Worm (Caenorhabditis elegans) whole organism, late embryonic: Measurements from ENCODE around the gene srx-136.

Experiments
- C38D4.7 ChIP-seq: fragments of 200-800 bp; sonication (Bioruptor generic); optimal IDR thresholded peaks from 2 replicates; lab custom pipeline; 2018; ENCODE audit warnings: mild to moderate bottlenecking, missing genetic modification characterization, moderate library complexity, missing compliant biosample characterization
- F13H6.1 ChIP-seq: sonication (generic microtip); optimal IDR thresholded peaks from 2 replicates; lab custom pipeline; 2016; ENCODE audit warnings: missing genetic modification characterization, missing compliant biosample characterization
- K02D7.2 ChIP-seq: sonication (generic microtip); optimal IDR thresholded peaks from 2 replicates; lab custom pipeline; 2017; ENCODE audit warnings: mild to moderate bottlenecking, missing genetic modification characterization, missing compliant biosample characterization
- Y22D7AL.16 ChIP-seq: sonication (generic microtip); optimal IDR thresholded peaks from 2 replicates; lab custom pipeline; 2016; ENCODE audit warnings: missing genetic modification characterization, missing compliant biosample characterization
- ceh-14 ChIP-seq: sonication (generic microtip); optimal IDR thresholded peaks from 2 replicates; lab custom pipeline; 2016; ENCODE audit warnings: missing genotype, missing genetic modification characterization, missing compliant biosample characterization
- ceh-2 ChIP-seq: sonication (generic microtip); optimal IDR thresholded peaks from 2 replicates; lab custom pipeline; 2016; ENCODE audit warnings: missing genotype, missing genetic modification characterization, missing compliant biosample characterization
- ceh-24 ChIP-seq: sonication (generic microtip); optimal IDR thresholded peaks from 2 replicates; lab custom pipeline; 2016; ENCODE audit warnings: mild to moderate bottlenecking, missing genetic modification characterization, missing compliant biosample characterization
- ceh-34 ChIP-seq: sonication (generic microtip); optimal IDR thresholded peaks from 2 replicates; lab custom pipeline; 2016; ENCODE audit warnings: mild to moderate bottlenecking, missing genetic modification characterization, missing compliant biosample characterization
- ceh-45 ChIP-seq: fragments of 200-800 bp; sonication (Bioruptor generic); IDR thresholded peaks from 2 replicates; pipeline ENCODE4 v1.3.6; 2022; ENCODE audit warnings: missing genetic modification reagents, missing genetic modification characterization, missing compliant biosample characterization
- che-1 ChIP-seq: sonication (generic microtip); optimal IDR thresholded peaks from 2 replicates; lab custom pipeline; 2016; ENCODE audit warnings: mild to moderate bottlenecking, missing genetic modification characterization, missing compliant biosample characterization
- dmd-4 ChIP-seq: sonication (generic microtip); optimal IDR thresholded peaks from 2 replicates; lab custom pipeline; 2016; ENCODE audit warnings: borderline replicate concordance, missing genetic modification characterization, missing compliant biosample characterization
- elt-4 ChIP-seq: sonication (generic microtip); optimal IDR thresholded peaks from 2 replicates; lab custom pipeline; 2016; ENCODE audit warnings: missing genetic modification characterization, missing compliant biosample characterization
- fax-1 ChIP-seq: sonication (generic microtip); optimal IDR thresholded peaks from 2 replicates; lab custom pipeline; 2016; ENCODE audit warnings: missing genotype, missing genetic modification characterization, missing compliant biosample characterization
- fkh-10 ChIP-seq: fragments of 150-350 bp; optimal IDR thresholded peaks from 2 replicates; lab custom pipeline; 2014; ENCODE audit warnings: missing biosample characterization, missing genetic modification reagents, missing genetic modification characterization
- fkh-6 ChIP-seq: sonication (generic microtip); optimal IDR thresholded peaks from 2 replicates; lab custom pipeline; 2016; ENCODE audit warnings: missing genetic modification characterization, missing compliant biosample characterization
- hlh-13 ChIP-seq: fragments of 200-800 bp; sonication (Bioruptor generic); optimal IDR thresholded peaks from 2 replicates; lab custom pipeline; 2018; ENCODE audit warnings: mild to moderate bottlenecking, missing genetic modification characterization, missing compliant biosample characterization
- hlh-6 ChIP-seq: sonication (generic microtip); optimal IDR thresholded peaks from 2 replicates; lab custom pipeline; 2016; ENCODE audit warnings: missing genotype, missing genetic modification characterization, missing compliant biosample characterization
- hlh-8 ChIP-seq: sonication (generic microtip); optimal IDR thresholded peaks from 2 replicates; lab custom pipeline; 2016; ENCODE audit warnings: missing genotype, missing genetic modification characterization, missing compliant biosample characterization
- lin-11 ChIP-seq: fragments of 200-800 bp; sonication (Bioruptor generic); optimal IDR thresholded peaks from 2 replicates; lab custom pipeline; 2018; ENCODE audit warnings: mild to moderate bottlenecking, missing genetic modification characterization, missing compliant biosample characterization
- mec-3 ChIP-seq: sonication (generic microtip); optimal IDR thresholded peaks from 2 replicates; lab custom pipeline; 2016; ENCODE audit warnings: borderline replicate concordance, missing genetic modification characterization, missing compliant biosample characterization
- nhr-11 ChIP-seq: fragments of 150-350 bp; optimal IDR thresholded peaks from 2 replicates; lab custom pipeline; 2014; ENCODE audit warnings: missing biosample characterization, missing genetic modification characterization
- nhr-232 ChIP-seq: sonication (generic microtip); optimal IDR thresholded peaks from 2 replicates; lab custom pipeline; 2016; ENCODE audit warnings: missing genetic modification characterization, missing compliant biosample characterization
- npax-4 ChIP-seq: sonication (generic microtip); optimal IDR thresholded peaks from 2 replicates; lab custom pipeline; 2016; ENCODE audit warnings: missing genetic modification characterization, missing compliant biosample characterization
- odd-2 ChIP-seq: sonication (generic microtip); optimal IDR thresholded peaks from 2 replicates; lab custom pipeline; 2017; ENCODE audit warnings: antibody characterized with exemption, mild to moderate bottlenecking, missing genetic modification characterization, missing compliant biosample characterization
- pax-1 ChIP-seq: fragments of 150-350 bp; optimal IDR thresholded peaks from 2 replicates; lab custom pipeline; 2014; ENCODE audit warnings: missing biosample characterization, missing genetic modification characterization
- pha-4 ChIP-seq: fragments of 150-350 bp; optimal IDR thresholded peaks from 2 replicates; lab custom pipeline; 2018; ENCODE audit warnings: missing biosample characterization, missing genetic modification reagents, missing genetic modification characterization
- pqm-1 ChIP-seq: sonication (generic microtip); optimal IDR thresholded peaks from 2 replicates; lab custom pipeline; 2016; ENCODE audit warnings: missing genetic modification characterization, missing compliant biosample characterization
- pros-1 ChIP-seq: fragments of 150-350 bp; optimal IDR thresholded peaks from 2 replicates; lab custom pipeline; 2014; ENCODE audit warnings: missing biosample characterization, missing genetic modification reagents, missing genetic modification characterization
- rnt-1 ChIP-seq: sonication (generic microtip); optimal IDR thresholded peaks from 2 replicates; lab custom pipeline; 2016; ENCODE audit warnings: missing genetic modification characterization, missing compliant biosample characterization
- sox-2 ChIP-seq: fragments of 200-800 bp; sonication (Bioruptor generic); IDR thresholded peaks from 2 replicates; pipeline ENCODE4 v1.3.6; 2022; ENCODE audit warnings: missing genetic modification reagents, missing genetic modification characterization, missing compliant biosample characterization
- syd-9 ChIP-seq: sonication (generic microtip); optimal IDR thresholded peaks from 2 replicates; lab custom pipeline; 2016; ENCODE audit warnings: mild to moderate bottlenecking, missing genetic modification characterization, moderate library complexity, missing compliant biosample characterization
- tbx-2 ChIP-seq: sonication (generic microtip); optimal IDR thresholded peaks from 2 replicates; lab custom pipeline; 2016; ENCODE audit warnings: missing genetic modification characterization, missing compliant biosample characterization
- tbx-7 ChIP-seq: sonication (generic microtip); optimal IDR thresholded peaks from 2 replicates; lab custom pipeline; 2016; ENCODE audit warnings: missing genotype, missing genetic modification characterization, missing compliant biosample characterization
- ttx-3 ChIP-seq: sonication (generic microtip); optimal IDR thresholded peaks from 2 replicates; lab custom pipeline; 2016; ENCODE audit warnings: missing genetic modification reagents, missing genetic modification characterization, missing compliant biosample characterization
- unc-42 ChIP-seq: sonication (generic microtip); optimal IDR thresholded peaks from 2 replicates; lab custom pipeline; 2016; ENCODE audit warnings: missing genotype, missing genetic modification characterization, missing compliant biosample characterization
- unc-55 ChIP-seq: sonication (generic microtip); optimal IDR thresholded peaks from 2 replicates; lab custom pipeline; 2017; ENCODE audit warnings: missing biosample characterization, missing genetic modification reagents, missing genetic modification characterization
- unc-86 ChIP-seq: sonication (generic microtip); optimal IDR thresholded peaks from 2 replicates; lab custom pipeline; 2016; ENCODE audit warnings: missing genetic modification characterization, missing compliant biosample characterization
- ztf-16 ChIP-seq: sonication (generic microtip); optimal IDR thresholded peaks from 2 replicates; lab custom pipeline; 2017; ENCODE audit warnings: missing genetic modification characterization, missing compliant biosample characterization

Gene srx-136

DNA sequence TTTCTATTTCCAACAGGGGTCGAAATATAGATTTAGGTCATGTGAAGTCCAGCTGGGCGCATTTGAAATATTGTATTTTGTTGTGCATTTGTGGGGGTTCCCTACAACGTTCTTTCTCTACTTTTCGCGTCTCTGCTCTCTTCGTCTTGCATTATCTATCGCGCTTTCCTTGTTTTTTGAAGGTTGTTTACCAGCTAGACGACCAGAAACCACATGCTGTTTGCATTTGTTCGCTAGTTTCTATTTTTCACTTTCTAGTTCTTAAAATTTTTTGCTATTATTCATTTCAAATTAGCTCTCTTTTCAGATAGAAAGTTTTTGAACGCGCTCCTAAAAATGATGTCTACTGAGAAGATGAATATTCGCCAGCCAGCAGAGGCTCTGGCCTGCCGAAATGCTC, 17.8 kb upstream of the srx-136 start, which contains the start of gene F55B12.10:
TSS of gene F55B12.10 (plus strand) at position 301 of the 400 bp plus-strand sequence.
- no peak for TF ChIP-seq ceh-34 (tag; lab: Kevin White, UChicago)
- no peak for TF ChIP-seq fkh-10 (GFP tag; lab: Kevin White, UChicago)
- no peak for TF ChIP-seq ceh-2 (tag; lab: Kevin White, UChicago)
- TF ChIP-seq nhr-11 (tag; lab: Kevin White, UChicago) = no peak
- TF ChIP-seq, all 69 proteins: peak for 0

DNA sequence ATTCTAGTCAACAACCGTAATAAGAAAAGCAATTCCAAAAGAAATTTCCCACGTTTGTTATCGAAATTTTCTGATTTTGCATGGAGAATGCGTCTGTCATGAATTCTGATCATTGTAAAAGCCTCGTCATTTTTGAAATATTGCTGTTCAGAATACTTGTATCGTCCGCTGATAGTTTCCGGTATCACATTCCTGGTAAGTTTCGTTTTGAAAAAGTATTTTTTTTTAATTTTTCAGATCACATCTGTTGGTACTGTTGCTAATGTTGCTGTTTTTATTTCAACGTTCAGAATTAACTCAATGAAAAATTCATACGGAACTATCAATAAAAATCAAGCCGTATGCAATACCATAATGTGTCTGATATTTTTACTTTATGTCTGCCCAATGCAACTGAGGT, 16.3 kb upstream of the srx-136 start, which contains the start of gene srx-17:
TSS of gene srx-17 (plus strand) at position 301 of the 400 bp plus-strand sequence.
- no peak for TF ChIP-seq lin-11
- no peak for TF ChIP-seq ceh-24 (tag; lab: Kevin White, UChicago)
- no peak for TF ChIP-seq ttx-3 (tag; lab: Kevin White, UChicago)

DNA sequence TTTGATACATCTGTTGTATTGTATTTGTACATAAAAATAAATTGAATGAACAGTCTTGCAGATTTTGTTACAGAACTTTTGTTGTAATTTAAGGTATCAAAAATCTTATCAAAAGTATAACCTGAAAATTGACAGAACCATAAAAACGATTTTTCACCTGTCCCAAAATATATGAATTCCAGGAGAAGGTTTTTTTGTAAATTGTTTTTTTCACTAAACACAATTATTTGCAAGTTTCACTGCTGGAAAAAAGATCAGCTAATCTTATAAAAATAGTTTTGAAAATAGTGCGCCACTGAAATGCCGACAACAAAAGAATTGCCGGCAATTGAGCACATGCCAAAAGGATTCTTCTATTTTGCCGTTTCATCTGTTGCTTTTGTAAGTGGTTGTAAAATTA, 14.1 kb upstream of the srx-136 start, which contains the start of gene srx-130:
TSS of gene srx-130 (plus strand) at position 301 of the 400 bp plus-strand sequence.
- no peak for TF ChIP-seq dmd-4 (tag; lab: Kevin White, UChicago)
- no peak for TF ChIP-seq C38D4.7 (GFP tag; lab: Kevin White, UChicago)
- TF ChIP-seq ceh-45 = no peak
- TF ChIP-seq hlh-6 = no peak
- TF ChIP-seq sox-2 (GFP tag; lab: Robert Waterston, UW) = no peak
- TF ChIP-seq odd-2 (tag; lab: Kevin White, UChicago) = no peak
- TF ChIP-seq ceh-14 = no peak
- TF ChIP-seq syd-9 (tag; lab: Kevin White, UChicago) = no peak
- no peak for TF ChIP-seq pros-1
- no peak for TF ChIP-seq pax-1 (tag; lab: Kevin White, UChicago)
- TF ChIP-seq ceh-2 (tag; lab: Kevin White, UChicago) = no peak
- TF ChIP-seq lin-11 = no peak
- no peak for TF ChIP-seq npax-4 (tag; lab: Kevin White, UChicago)
- no peak for TF ChIP-seq hlh-8 (tag; lab: Kevin White, UChicago)
- TF ChIP-seq fkh-10 (GFP tag; lab: Kevin White, UChicago) = no peak

DNA sequence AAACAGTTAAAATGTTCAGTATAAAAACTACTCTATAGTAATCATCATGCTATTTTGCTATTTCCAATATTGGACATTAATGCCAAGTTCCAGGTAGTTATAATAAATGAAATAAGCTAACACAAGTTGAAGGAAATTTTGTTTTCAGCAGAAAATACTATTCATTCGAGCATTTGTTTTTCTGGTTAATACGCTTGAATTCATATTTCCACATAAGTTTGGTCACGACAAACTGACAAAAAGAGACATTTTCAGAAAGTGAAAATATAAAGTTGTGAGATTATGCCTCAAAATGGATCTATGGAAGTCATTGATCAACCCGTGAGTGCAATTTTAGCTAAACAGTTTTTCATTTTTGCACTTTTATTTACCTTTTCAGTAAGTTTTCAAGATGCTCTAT, 12.1 kb upstream of the srx-136 start, which contains the start of gene srx-131:
TSS of gene srx-131 (plus strand) at position 301 of the 400 bp plus-strand sequence.
- TF ChIP-seq ttx-3 (tag; lab: Kevin White, UChicago) = no peak
- no peak for TF ChIP-seq ceh-45
- no peak for TF ChIP-seq tbx-7
- TF ChIP-seq unc-55 (GFP tag; lab: Kevin White, UChicago) = no peak
- TF ChIP-seq mec-3 (tag; lab: Kevin White, UChicago) = no peak
- TF ChIP-seq nhr-232 (tag; lab: Kevin White, UChicago) = no peak
- no peak for TF ChIP-seq fkh-6 (tag; lab: Kevin White, UChicago)
- no peak for TF ChIP-seq nhr-11 (tag; lab: Kevin White, UChicago)
- no peak for TF ChIP-seq tbx-2 (tag; lab: Kevin White, UChicago)
- no peak for TF ChIP-seq ceh-24 (tag; lab: Kevin White, UChicago)
- TF ChIP-seq ztf-16 (tag; lab: Kevin White, UChicago) = no peak
- no peak for TF ChIP-seq F13H6.1 (tag; lab: Kevin White, UChicago)
- no peak for TF ChIP-seq che-1 (tag; lab: Kevin White, UChicago)
- TF ChIP-seq C38D4.7 (GFP tag; lab: Kevin White, UChicago) = no peak
- no peak for TF ChIP-seq hlh-8 (tag; lab: Kevin White, UChicago)
- no peak for TF ChIP-seq syd-9 (tag; lab: Kevin White, UChicago)
- no peak for TF ChIP-seq elt-4 (tag; lab: Kevin White, UChicago)

DNA sequence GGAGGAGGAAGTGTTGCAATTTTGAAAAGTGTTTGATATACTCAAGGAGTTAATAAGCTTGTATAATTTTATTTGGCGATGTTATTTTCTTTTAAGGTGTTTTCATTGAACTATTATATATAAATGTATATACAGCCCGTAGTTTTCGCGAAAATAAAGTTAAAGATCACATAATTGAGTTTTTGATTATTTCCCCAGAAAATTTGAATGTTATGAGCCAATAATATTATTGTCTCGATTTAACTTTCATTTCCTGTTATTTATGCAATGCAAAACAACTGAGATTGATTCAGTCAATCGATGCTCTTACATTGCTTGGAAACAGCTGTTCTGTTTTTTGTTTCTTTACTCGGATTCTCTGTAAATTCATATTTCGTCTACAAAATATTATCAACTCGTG, 8.9 kb upstream of the srx-136 start, which contains the start of gene srx-133:
TSS of gene srx-133 (plus strand) at position 301 of the 400 bp plus-strand sequence.
- TF ChIP-seq fax-1 (tag; lab: Kevin White, UChicago) = no peak
- TF ChIP-seq sox-2 (GFP tag; lab: Robert Waterston, UW) = no peak
- no peak for TF ChIP-seq K02D7.2 (tag; lab: Kevin White, UChicago)
- TF ChIP-seq syd-9 (tag; lab: Kevin White, UChicago) = no peak
- TF ChIP-seq pha-4 = no peak
- TF ChIP-seq unc-42 (tag; lab: Kevin White, UChicago) = no peak
- TF ChIP-seq ztf-16 (tag; lab: Kevin White, UChicago) = no peak
- TF ChIP-seq che-1 (tag; lab: Kevin White, UChicago) = no peak
- no peak for TF ChIP-seq elt-4 (tag; lab: Kevin White, UChicago)
- TF ChIP-seq pqm-1 (tag; lab: Kevin White, UChicago) = no peak
- no peak for TF ChIP-seq tbx-7
- TF ChIP-seq rnt-1 (tag; lab: Kevin White, UChicago) = no peak
- TF ChIP-seq unc-55 (GFP tag; lab: Kevin White, UChicago) = no peak
- no peak for TF ChIP-seq Y22D7AL.16 (tag; lab: Kevin White, UChicago)
- no peak for TF ChIP-seq odd-2 (tag; lab: Kevin White, UChicago)
- no peak for TF ChIP-seq hlh-13 (GFP tag; lab: Kevin White, UChicago)
- no peak for TF ChIP-seq ceh-14
- no peak for TF ChIP-seq unc-86 (tag; lab: Kevin White, UChicago)
